Worm (Caenorhabditis elegans): ENCODE results near the gene C03B1.13.

Gene C03B1.13

DNA sequence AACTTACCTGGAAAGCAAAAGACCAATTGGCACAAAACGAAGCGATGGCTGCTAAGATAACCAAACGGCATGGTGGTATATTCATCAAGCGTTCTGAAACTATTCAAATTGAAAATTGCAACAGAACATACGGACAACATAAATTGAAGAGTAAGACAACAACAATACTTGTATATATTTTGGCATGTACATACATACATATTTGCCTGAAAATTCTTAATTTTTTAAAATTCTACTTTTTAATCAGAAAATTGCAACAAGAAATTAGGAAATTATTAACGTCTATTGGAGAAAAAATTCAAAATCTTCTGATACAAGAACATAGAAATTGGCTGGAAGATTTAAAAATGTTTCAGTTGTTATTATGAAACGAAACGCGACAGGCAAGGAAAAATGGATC lies at the start of gene C03B1.13:
Gene C03B1.13 (minus strand): TSS at position 101 of the 400 bp plus-strand sequence.
- TF ChIP-seq dpl-1 (GFP tag; optimal IDR thresholded peaks at IDR 0.05) (no peak), nhr-71 (tag; optimal IDR thresholded peaks at IDR 0.05) (no peak), aly-2 (tag; optimal IDR thresholded peaks at IDR 0.05) (no peak), ces-1 (GFP tag; optimal IDR thresholded peaks at IDR 0.05) (no peak), hlh-17 (GFP tag; optimal IDR thresholded peaks at IDR 0.05; ENCODE audit: borderline replicate concordance) (no peak), hpl-2 (GFP tag; optimal IDR thresholded peaks at IDR 0.05) (no peak)

DNA sequence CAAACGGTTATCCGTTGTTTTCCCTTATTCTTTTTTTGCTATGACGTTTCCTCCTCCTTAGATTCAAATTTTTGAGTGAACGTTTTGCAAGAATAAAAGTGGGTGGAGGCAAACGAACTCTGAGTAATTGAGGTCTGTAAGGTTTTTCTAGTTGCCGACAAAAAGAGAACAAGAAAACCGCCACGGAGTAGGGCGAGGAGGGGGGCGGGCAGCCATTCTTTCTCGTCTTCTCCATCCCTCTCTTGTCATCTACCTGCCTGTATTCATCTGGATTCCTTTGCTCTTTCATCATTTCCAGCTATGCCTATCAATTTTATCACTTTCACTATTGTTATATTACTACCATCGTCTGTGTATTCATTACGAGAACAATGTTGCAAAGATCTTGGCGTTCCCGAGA lies 47.3 kb upstream of the C03B1.13 start, which contains the start of gene igdb-3:
Gene igdb-3 (plus strand): TSS at position 301 of the 400 bp plus-strand sequence.
- TF ChIP-seq ces-1 (GFP tag; optimal IDR thresholded peaks at IDR 0.05) (no peak), ceh-63 (GFP tag; optimal IDR thresholded peaks at IDR 0.05) (no peak), lir-3 (tag; optimal IDR thresholded peaks at IDR 0.05; ENCODE audit: poor library complexity) (no peak)

DNA sequence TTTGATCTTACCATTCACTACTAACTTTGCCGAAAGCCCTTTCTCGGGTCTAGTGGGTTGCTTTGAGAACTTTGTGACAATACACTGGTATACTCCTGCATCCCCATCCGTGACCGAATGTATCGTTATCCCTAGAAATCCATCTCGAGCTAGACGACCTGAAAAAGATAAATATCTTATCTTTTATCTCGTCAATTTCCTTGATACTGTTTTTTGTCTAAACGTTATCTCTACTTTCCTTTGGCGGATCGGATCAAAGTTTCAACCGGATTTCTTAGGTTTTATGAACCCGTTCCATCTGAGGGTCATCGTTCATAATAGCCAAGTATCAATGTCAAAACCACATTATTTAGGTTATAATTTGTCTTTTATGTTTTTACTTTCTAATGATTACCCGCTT lies 46.7 kb upstream of the C03B1.13 start:
- TF ChIP-seq F16B12.6 (tag; optimal IDR thresholded peaks at IDR 0.05) (no peak), ama-1 (optimal IDR thresholded peaks at IDR 0.05) (no peak), efl-1 (optimal IDR thresholded peaks at IDR 0.05) (no peak), efl-1 (GFP tag; optimal IDR thresholded peaks at IDR 0.05 in 1 of 2) (peak in 1 of 2 experiments; percentile 19), nhr-90 (tag; optimal IDR thresholded peaks at IDR 0.05; ENCODE audit: poor library complexity) (no peak)

DNA sequence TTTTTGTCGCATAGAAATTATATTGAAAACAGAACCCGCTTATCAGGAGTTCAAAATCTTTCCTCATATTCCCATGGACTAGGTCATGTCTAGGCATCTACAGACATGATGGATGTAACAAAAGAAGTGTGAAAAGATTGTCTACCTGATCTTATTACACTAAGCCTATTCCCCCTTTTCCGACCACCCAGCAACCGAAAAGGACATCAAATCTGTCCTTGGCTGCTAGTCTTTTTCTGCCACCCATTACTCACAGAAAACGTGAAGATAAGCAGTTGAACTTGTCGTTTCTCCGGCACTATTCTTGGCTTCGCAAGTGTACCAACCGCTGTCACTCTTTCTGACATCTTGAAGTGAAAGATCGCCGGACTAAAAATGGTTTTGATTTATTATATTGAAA lies 45.1 kb upstream of the C03B1.13 start:
- TF ChIP-seq ceh-63 (GFP tag; optimal IDR thresholded peaks at IDR 0.05) (no peak), nhr-85 (tag) (peak; percentile 77), lin-14 (GFP tag; optimal IDR thresholded peaks at IDR 0.05) (peak; percentile 19), nhr-84 (tag; optimal IDR thresholded peaks at IDR 0.05) (no peak)

DNA sequence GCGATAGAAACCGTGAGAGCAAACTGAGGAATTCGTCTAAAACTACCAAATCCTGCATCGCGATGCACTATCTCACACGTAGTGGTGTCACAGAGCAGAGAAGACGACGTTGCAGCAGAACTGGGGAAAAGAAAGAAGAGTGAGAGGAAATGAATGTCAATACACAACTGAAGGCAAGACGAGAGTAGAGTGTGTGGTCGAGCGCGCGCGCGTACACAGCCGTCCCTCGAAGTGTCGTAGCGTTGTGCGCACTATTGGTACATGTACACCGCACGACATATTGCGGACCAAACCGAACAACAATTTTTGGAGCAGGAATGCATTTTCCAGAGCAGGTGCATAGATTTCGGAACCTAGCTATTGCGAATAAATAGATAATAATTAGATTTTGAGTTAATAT lies 40.5 kb upstream of the C03B1.13 start:
- TF ChIP-seq dpl-1 (GFP tag; optimal IDR thresholded peaks at IDR 0.05) (peak; percentile 7 to 46 (median 39)), nhr-12 (tag; optimal IDR thresholded peaks at IDR 0.05) (no peak), xbp-1 (tag; optimal IDR thresholded peaks at IDR 0.05) (peak; percentile 72), fkh-10 (GFP tag; optimal IDR thresholded peaks at IDR 0.05) (peak; percentile 20), fkh-8 (tag; optimal IDR thresholded peaks at IDR 0.05) (peak; percentile 85), ceh-82 (tag; optimal IDR thresholded peaks at IDR 0.05) (peak; percentile 27 to 80 (median 50)), nhr-76 (tag; optimal IDR thresholded peaks at IDR 0.05) (no peak), efl-1 (optimal IDR thresholded peaks at IDR 0.05) (peak; percentile 29 to 47), efl-1 (GFP tag; optimal IDR thresholded peaks at IDR 0.05 in 1 of 2) (peak; percentile 53 to 60), nhr-71 (tag; optimal IDR thresholded peaks at IDR 0.05) (peak; percentile 71), lin-35 (GFP tag; optimal IDR thresholded peaks at IDR 0.05) (peak; percentile 61 to 72), nhr-84 (tag; optimal IDR thresholded peaks at IDR 0.05) (no peak), C16A3.4 (tag; optimal IDR thresholded peaks at IDR 0.05) (peak; percentile 45), mep-1 (tag; optimal IDR thresholded peaks at IDR 0.05) (peak; percentile 73), nhr-90 (tag; optimal IDR thresholded peaks at IDR 0.05; ENCODE audit: poor library complexity) (peak; percentile 28), unc-86 (tag; optimal IDR thresholded peaks at IDR 0.05) (peak; percentile 47), fos-1 (tag; optimal IDR thresholded peaks at IDR 0.05) (peak; percentile 48), nhr-20 (tag; optimal IDR thresholded peaks at IDR 0.05) (peak; percentile 80), ceh-8 (GFP tag; optimal IDR thresholded peaks at IDR 0.05) (no peak), nhr-47 (tag; optimal IDR thresholded peaks at IDR 0.05) (peak; percentile 68), nhr-85 (tag) (peak; percentile 75), egl-27 (tag; optimal IDR thresholded peaks at IDR 0.05) (no peak), swsn-7 (tag; optimal IDR thresholded peaks at IDR 0.05) (peak; percentile 61), zip-4 (GFP tag; optimal IDR thresholded peaks at IDR 0.05) (peak; percentile 11), ceh-88 (GFP tag; IDR thresholded peaks at IDR 0.05) (no peak), mdl-1 (tag; optimal IDR thresholded peaks at IDR 0.05) (peak in 1 of 2 experiments; percentile 49), unc-130 (tag; optimal IDR thresholded peaks at IDR 0.05) (peak; percentile 31), sup-37 (GFP tag; optimal IDR thresholded peaks at IDR 0.05) (peak; percentile 46), nhr-19 (GFP tag; conservative IDR thresholded peaks at IDR 0.05) (peak; percentile 40), snu-23 (GFP tag; optimal IDR thresholded peaks at IDR 0.05) (peak; percentile 74), F16B12.6 (tag; optimal IDR thresholded peaks at IDR 0.05) (peak; percentile 83), nhr-77 (tag; optimal IDR thresholded peaks at IDR 0.05) (peak; percentile 37), sox-4 (tag; optimal IDR thresholded peaks at IDR 0.05) (no peak), isw-1 (GFP tag; IDR thresholded peaks at IDR 0.05) (no peak; the same call in 1 of the 2 replicates), dsc-1 (tag; optimal IDR thresholded peaks at IDR 0.05) (peak; percentile 30), ztf-4 (tag; optimal IDR thresholded peaks at IDR 0.05) (no peak)

Measured in whole organism, L1 larva.